Fruit fly (Drosophila melanogaster) whole organism, embryonic: ENCODE measurements around the gene CG11367.

Experiments
- Adf1 ChIP-seq: fragments of 200-800 bp; sonication (Bioruptor generic); IDR thresholded peaks from 2 replicates; pipeline ENCODE4 v1.3.6; 2022; ENCODE audit warnings: missing biosample characterization, missing genetic modification characterization
- Bdp1 ChIP-seq: fragments of 200-800 bp; sonication (Bioruptor generic); optimal IDR thresholded peaks from 3 replicates; lab custom pipeline; 2016; ENCODE audit warnings: missing biosample characterization, missing genetic modification characterization
- CG10543 ChIP-seq: fragments of 200-800 bp; sonication (Bioruptor generic); optimal IDR thresholded peaks from 3 replicates; lab custom pipeline; 2017; ENCODE audit warnings: missing biosample characterization, mild to moderate bottlenecking, missing genetic modification characterization, moderate library complexity
- CG11560 ChIP-seq: fragments of 200-800 bp; sonication (Bioruptor generic); IDR thresholded peaks from 3 replicates; pipeline ENCODE4 v1.3.6; 2022; ENCODE audit warnings: missing biosample characterization, missing genetic modification characterization
- CG12236 ChIP-seq: fragments of 200-800 bp; sonication (Bioruptor generic); optimal IDR thresholded peaks from 2 replicates; lab custom pipeline; 2016; ENCODE audit warnings: missing biosample characterization, missing genetic modification characterization
- CG1233 ChIP-seq: fragments of 200-800 bp; sonication (Bioruptor generic); optimal IDR thresholded peaks from 4 replicates; lab custom pipeline; 2018; ENCODE audit warnings: missing biosample characterization, mild to moderate bottlenecking, missing genetic modification characterization
- CG13424 ChIP-seq: fragments of 200-800 bp; sonication (Bioruptor generic); optimal IDR thresholded peaks from 2 replicates; lab custom pipeline; 2019; ENCODE audit warnings: missing biosample characterization, mild to moderate bottlenecking, missing genetic modification characterization, moderate library complexity
- CG15073 ChIP-seq: fragments of 200-800 bp; sonication (Bioruptor generic); optimal IDR thresholded peaks from 2 replicates; lab custom pipeline; 2016; ENCODE audit warnings: missing biosample characterization, missing genetic modification characterization
- CG15601 ChIP-seq: fragments of 200-800 bp; sonication (Bioruptor generic); optimal IDR thresholded peaks from 3 replicates; lab custom pipeline; 2019; ENCODE audit warnings: missing biosample characterization, mild to moderate bottlenecking, missing genetic modification characterization, moderate library complexity
- CG16813 ChIP-seq: fragments of 200-800 bp; sonication (Bioruptor generic); IDR thresholded peaks from 3 replicates; pipeline ENCODE4 v1.3.6; 2022; ENCODE audit warnings: missing biosample characterization, missing genetic modification characterization; ENCODE audit not compliant: partially characterized antibody
- CG16815 ChIP-seq: fragments of 200-800 bp; sonication (Bioruptor generic); optimal IDR thresholded peaks from 3 replicates; lab custom pipeline; 2017; ENCODE audit warnings: missing biosample characterization, mild to moderate bottlenecking, missing genetic modification characterization
- CG17328 ChIP-seq: fragments of 200-800 bp; sonication (Bioruptor generic); IDR thresholded peaks from 2 replicates; pipeline ENCODE4 v1.3.6; 2022; ENCODE audit warnings: missing biosample characterization, missing genetic modification characterization
- CG17829 ChIP-seq: fragments of 200-800 bp; optimal IDR thresholded peaks from 2 replicates; lab custom pipeline; 2019; ENCODE audit warnings: missing biosample characterization, mild to moderate bottlenecking, missing genetic modification characterization, moderate library complexity
- CG2712 ChIP-seq: fragments of 200-800 bp; optimal IDR thresholded peaks from 3 replicates; lab custom pipeline; 2019; ENCODE audit warnings: missing biosample characterization, mild to moderate bottlenecking, missing genetic modification characterization, moderate library complexity
- CG31365 ChIP-seq: fragments of 200-800 bp; sonication (Bioruptor generic); optimal IDR thresholded peaks from 2 replicates; lab custom pipeline; 2018; ENCODE audit warnings: missing biosample characterization, mild to moderate bottlenecking, missing genetic modification characterization
- CG3163 ChIP-seq: fragments of 200-800 bp; sonication (Bioruptor generic); optimal IDR thresholded peaks from 3 replicates; lab custom pipeline; 2016; ENCODE audit warnings: missing biosample characterization, missing genetic modification characterization
- CG32532 ChIP-seq: fragments of 200-800 bp; sonication (Bioruptor generic); IDR thresholded peaks from 2 replicates; pipeline ENCODE4 v1.3.6; 2022; ENCODE audit warnings: missing biosample characterization, missing genetic modification characterization
- CG33213 ChIP-seq: fragments of 200-800 bp; sonication (Bioruptor generic); optimal IDR thresholded peaks from 3 replicates; lab custom pipeline; 2016; ENCODE audit warnings: missing biosample characterization, missing genetic modification characterization
- CG33557 ChIP-seq: fragments of 200-800 bp; sonication (Bioruptor generic); optimal IDR thresholded peaks from 2 replicates; lab custom pipeline; 2019; ENCODE audit warnings: missing biosample characterization, mild to moderate bottlenecking, missing genetic modification characterization, moderate library complexity
- CG5180 ChIP-seq: fragments of 200-800 bp; sonication (Bioruptor generic); optimal IDR thresholded peaks from 3 replicates; lab custom pipeline; 2017; ENCODE audit warnings: missing biosample characterization, missing genetic modification characterization, mild to moderate bottlenecking, moderate library complexity, missing genetic modification reagents
- CG7357 ChIP-seq: fragments of 200-800 bp; sonication (Bioruptor generic); IDR thresholded peaks from 3 replicates; pipeline ENCODE4 v1.3.6; 2022; ENCODE audit warnings: missing biosample characterization, missing genetic modification characterization
- CG7556 ChIP-seq: fragments of 200-800 bp; sonication (Bioruptor generic); optimal IDR thresholded peaks from 2 replicates; lab custom pipeline; 2017; ENCODE audit warnings: missing biosample characterization, mild to moderate bottlenecking, missing genetic modification characterization
- CG7928 ChIP-seq: fragments of 200-800 bp; sonication (Bioruptor generic); optimal IDR thresholded peaks from 2 replicates; lab custom pipeline; 2017; ENCODE audit warnings: missing biosample characterization, mild to moderate bottlenecking, missing genetic modification characterization
- CG8281 ChIP-seq: fragments of 200-800 bp; sonication (Bioruptor generic); optimal IDR thresholded peaks from 2 replicates; lab custom pipeline; 2018; ENCODE audit warnings: missing biosample characterization, mild to moderate bottlenecking, missing genetic modification characterization, moderate library complexity
- Dad ChIP-seq: fragments of 200-800 bp; sonication (Bioruptor generic); optimal IDR thresholded peaks from 3 replicates; lab custom pipeline; 2016; ENCODE audit warnings: missing biosample characterization, missing genetic modification characterization
- Doc2 ChIP-seq: fragments of 200-800 bp; sonication (Bioruptor generic); IDR thresholded peaks from 2 replicates; pipeline ENCODE4 v1.3.6; 2022; ENCODE audit warnings: missing biosample characterization, missing genetic modification characterization
- Doc3 ChIP-seq: fragments of 200-800 bp; sonication (Bioruptor generic); IDR thresholded peaks from 3 replicates; pipeline ENCODE4 v1.3.6; 2022; ENCODE audit warnings: missing biosample characterization, missing genetic modification characterization; ENCODE audit not compliant: partially characterized antibody
- E2f1 ChIP-seq: fragments of 200-800 bp; sonication (Bioruptor generic); IDR thresholded peaks from 2 replicates; pipeline ENCODE4 v1.3.6; 2022; ENCODE audit warnings: missing biosample characterization, missing genetic modification characterization
- Fer1 ChIP-seq: fragments of 200-800 bp; sonication (Bioruptor generic); optimal IDR thresholded peaks from 2 replicates; lab custom pipeline; 2017; ENCODE audit warnings: missing biosample characterization, mild to moderate bottlenecking, missing genetic modification characterization
- HHEX ChIP-seq: fragments of 200-800 bp; sonication (Bioruptor generic); optimal IDR thresholded peaks from 3 replicates; lab custom pipeline; 2017; ENCODE audit warnings: missing biosample characterization, mild to moderate bottlenecking, missing genetic modification characterization, missing genetic modification reagents
- Jarid2 ChIP-seq: fragments of 200-800 bp; sonication (Bioruptor generic); optimal IDR thresholded peaks from 3 replicates; lab custom pipeline; 2017; ENCODE audit warnings: mild to moderate bottlenecking, missing biosample characterization, missing genetic modification reagents, missing genetic modification characterization
- Lim3 ChIP-seq: fragments of 200-800 bp; sonication (Bioruptor generic); IDR thresholded peaks from 2 replicates; pipeline ENCODE4 v1.3.6; 2022; ENCODE audit warnings: missing biosample characterization, missing genetic modification characterization
- MTF-1 ChIP-seq: fragments of 200-800 bp; sonication (Bioruptor generic); optimal IDR thresholded peaks from 2 replicates; lab custom pipeline; 2018; ENCODE audit warnings: missing biosample characterization, mild to moderate bottlenecking, missing genetic modification characterization, borderline replicate concordance
- Myb ChIP-seq: fragments of 200-800 bp; sonication (Bioruptor generic); optimal IDR thresholded peaks from 2 replicates; lab custom pipeline; 2016; ENCODE audit warnings: missing biosample characterization, missing genetic modification characterization
- Poxn ChIP-seq: fragments of 200-800 bp; sonication (Bioruptor generic); IDR thresholded peaks from 2 replicates; pipeline ENCODE4 v1.3.6; 2022; ENCODE audit warnings: missing biosample characterization, missing genetic modification characterization
- Scr ChIP-seq: fragments of 200-800 bp; sonication (Bioruptor generic); IDR thresholded peaks from 2 replicates; pipeline ENCODE4 v1.3.6; 2022; ENCODE audit warnings: missing biosample characterization, missing genetic modification characterization; ENCODE audit not compliant: partially characterized antibody
- YL-1 ChIP-seq: fragments of 200-800 bp; sonication (Bioruptor generic); optimal IDR thresholded peaks from 3 replicates; lab custom pipeline; 2017; ENCODE audit warnings: missing biosample characterization, mild to moderate bottlenecking, missing genetic modification characterization
- al ChIP-seq: fragments of 200-800 bp; sonication (Bioruptor generic); IDR thresholded peaks from 2 replicates; pipeline ENCODE4 v1.3.6; 2022; ENCODE audit warnings: missing biosample characterization, missing genetic modification characterization
- az2 ChIP-seq: fragments of 200-800 bp; sonication (Bioruptor generic); optimal IDR thresholded peaks from 3 replicates; lab custom pipeline; 2016; ENCODE audit warnings: missing biosample characterization, missing genetic modification characterization
- cwo ChIP-seq: fragments of 200-800 bp; sonication (Bioruptor generic); optimal IDR thresholded peaks from 3 replicates; lab custom pipeline; 2017; ENCODE audit warnings: missing biosample characterization, missing genetic modification characterization, mild to moderate bottlenecking, moderate library complexity, missing genetic modification reagents
- dati ChIP-seq: fragments of 200-800 bp; sonication (Bioruptor generic); IDR thresholded peaks from 2 replicates; pipeline ENCODE4 v1.3.6; 2022; ENCODE audit warnings: missing biosample characterization, missing genetic modification characterization
- dysf ChIP-seq: fragments of 200-800 bp; sonication (Bioruptor generic); IDR thresholded peaks from 3 replicates; pipeline ENCODE4 v1.3.6; 2022; ENCODE audit warnings: missing biosample characterization, missing genetic modification characterization
- esg ChIP-seq: fragments of 200-800 bp; sonication (Bioruptor generic); conservative IDR thresholded peaks from 2 replicates; pipeline ENCODE4 v1.3.6; 2022; ENCODE audit warnings: missing biosample characterization, missing genetic modification characterization
- ewg ChIP-seq: fragments of 200-800 bp; sonication (Bioruptor generic); optimal IDR thresholded peaks from 3 replicates; lab custom pipeline; 2017; ENCODE audit warnings: mild to moderate bottlenecking, missing biosample characterization, missing genetic modification reagents, missing genetic modification characterization
- gce ChIP-seq: fragments of 200-800 bp; sonication (Bioruptor generic); IDR thresholded peaks from 3 replicates; pipeline ENCODE4 v1.3.6; 2022; ENCODE audit warnings: missing biosample characterization, missing genetic modification characterization
- gro ChIP-seq: fragments of 200-800 bp; sonication (Bioruptor generic); optimal IDR thresholded peaks from 2 replicates; lab custom pipeline; 2016; ENCODE audit warnings: missing biosample characterization, missing genetic modification characterization
- her ChIP-seq: fragments of 200-800 bp; sonication (Bioruptor generic); optimal IDR thresholded peaks from 2 replicates; lab custom pipeline; 2016; ENCODE audit warnings: missing biosample characterization, missing genetic modification characterization
- ro ChIP-seq: fragments of 200-800 bp; sonication (Bioruptor generic); IDR thresholded peaks from 2 replicates; pipeline ENCODE4 v1.3.6; 2022; ENCODE audit warnings: missing biosample characterization, missing genetic modification characterization
- trem ChIP-seq: fragments of 200-800 bp; optimal IDR thresholded peaks from 3 replicates; lab custom pipeline; 2019; ENCODE audit warnings: missing biosample characterization, mild to moderate bottlenecking, missing genetic modification characterization, moderate library complexity
- wor ChIP-seq: fragments of 200-800 bp; sonication (Bioruptor generic); IDR thresholded peaks from 2 replicates; pipeline ENCODE4 v1.3.6; 2022; ENCODE audit warnings: missing biosample characterization, missing genetic modification characterization

CG11367 gene

dm6 chr3L:22727739-22728335 is at the start of gene CG11367, which contains the start of gene CG14450 (continued):
- no peak for TF ChIP-seq cwo
- no peak for TF ChIP-seq ewg (GFP tag; lab: Kevin White, UChicago)
- TF ChIP-seq CG8281 (tag; lab: Kevin White, UChicago) = no peak
- TF ChIP-seq Fer1 (GFP tag; lab: Kevin White, UChicago) = peak; percentile 54
- TF ChIP-seq HHEX (GFP tag; lab: Kevin White, UChicago) = no peak
- no peak for TF ChIP-seq Doc2 (GFP tag; lab: Robert Waterston, UW)
- TF ChIP-seq Dad = no peak
- TF ChIP-seq Adf1 (GFP tag; lab: Robert Waterston, UW) = peak; percentile 63
- TF ChIP-seq CG33557 (GFP tag; lab: Kevin White, UChicago) = no peak
- TF ChIP-seq CG11560 = no peak
- no peak for TF ChIP-seq her (GFP tag; lab: Kevin White, UChicago)
- no peak for TF ChIP-seq CG33213
- TF ChIP-seq ro (GFP tag; lab: Robert Waterston, UW) = no peak
- peak; percentile 65; the same call in 2 of the 3 replicates for TF ChIP-seq CG16813 (GFP tag; lab: Robert Waterston, UW)
- TF ChIP-seq CG12236 (GFP tag; lab: Kevin White, UChicago) = no peak
- TF ChIP-seq CG3163 (GFP tag; lab: Kevin White, UChicago) = no peak
- peak; percentile 77 for TF ChIP-seq Scr (GFP tag; lab: Robert Waterston, UW)
- TF ChIP-seq YL-1 (GFP tag; lab: Kevin White, UChicago) = peak; percentile 44
- TF ChIP-seq gro (GFP tag; lab: Kevin White, UChicago) = peak; percentile 49
- TF ChIP-seq CG32532 (GFP tag; lab: Robert Waterston, UW) = no peak; the same call in 1 of the 2 replicates
- peak; percentile 34 for TF ChIP-seq CG15601 (tag; lab: Kevin White, UChicago)
- no peak for TF ChIP-seq dysf (GFP tag; lab: Robert Waterston, UW)
- no peak for TF ChIP-seq Bdp1 (GFP tag; lab: Kevin White, UChicago)
- TF ChIP-seq wor (GFP tag; lab: Robert Waterston, UW) = no peak
- TF ChIP-seq CG17829 (tag; lab: Kevin White, UChicago) = peak; percentile 75
- no peak for TF ChIP-seq al
- TF ChIP-seq CG15073 (GFP tag; lab: Kevin White, UChicago) = no peak
- TF ChIP-seq Poxn (GFP tag; lab: Robert Waterston, UW) = no peak
- peak; percentile 2 for TF ChIP-seq CG7556
- peak; percentile 2 for TF ChIP-seq CG1233 (GFP tag; lab: Kevin White, UChicago)
- TF ChIP-seq gce (GFP tag; lab: Robert Waterston, UW) = no peak
- no peak for TF ChIP-seq Lim3 (GFP tag; lab: Robert Waterston, UW)
- TF ChIP-seq Doc3 (GFP tag; lab: Robert Waterston, UW) = peak; percentile 72
- no peak for TF ChIP-seq Myb
- TF ChIP-seq CG7357 = no peak
- peak; percentile 49 for TF ChIP-seq CG13424 (tag; lab: Kevin White, UChicago)
- no peak for TF ChIP-seq dati (GFP tag; lab: Robert Waterston, UW)
- no peak for TF ChIP-seq CG31365 (tag; lab: Kevin White, UChicago)
- no peak for TF ChIP-seq CG7928 (GFP tag; lab: Kevin White, UChicago)
- TF ChIP-seq MTF-1 = peak; percentile 31
- TF ChIP-seq CG16815 = no peak
- TF ChIP-seq CG10543 (GFP tag; lab: Kevin White, UChicago) = peak; percentile 61
- TF ChIP-seq Jarid2 = peak; percentile 91
- peak; percentile 59 for TF ChIP-seq CG2712 (tag; lab: Kevin White, UChicago)
- no peak for TF ChIP-seq az2 (GFP tag; lab: Kevin White, UChicago)
- no peak for TF ChIP-seq CG17328 (GFP tag; lab: Robert Waterston, UW)
- no peak for TF ChIP-seq E2f1 (GFP tag; lab: Robert Waterston, UW)
- peak; percentile 81 for TF ChIP-seq trem (tag; lab: Kevin White, UChicago)
- TF ChIP-seq CG5180 (GFP tag; lab: Kevin White, UChicago) = no peak
- no peak for TF ChIP-seq esg (GFP tag; lab: Robert Waterston, UW)
